Fruit fly (Drosophila melanogaster) whole organism, adult: ENCODE measurements around the gene CAH9.

Source experiments
- CG11617 ChIP-seq: fragments of 200-800 bp; sonication (Bioruptor generic); optimal IDR thresholded peaks from 2 replicates; lab custom pipeline; 2017; ENCODE audit warnings: mild to moderate bottlenecking, missing biosample characterization, missing genetic modification reagents, missing genetic modification characterization
- CG12768 ChIP-seq: fragments of 200-800 bp; sonication (Bioruptor generic); optimal IDR thresholded peaks from 2 replicates; lab custom pipeline; 2017; ENCODE audit warnings: missing biosample characterization, missing genetic modification characterization, mild to moderate bottlenecking, moderate library complexity, missing genetic modification reagents
- CG14711 ChIP-seq: fragments of 200-800 bp; sonication (Bioruptor generic); optimal IDR thresholded peaks from 2 replicates; lab custom pipeline; 2018; ENCODE audit warnings: missing biosample characterization, mild to moderate bottlenecking, missing genetic modification characterization, moderate library complexity
- CG33017 ChIP-seq: fragments of 200-800 bp; sonication (Bioruptor generic); optimal IDR thresholded peaks from 2 replicates; lab custom pipeline; 2018; ENCODE audit warnings: missing biosample characterization, mild to moderate bottlenecking, missing genetic modification characterization, moderate library complexity
- CG7045 ChIP-seq: fragments of 200-800 bp; sonication (Bioruptor generic); optimal IDR thresholded peaks from 2 replicates; lab custom pipeline; 2017; ENCODE audit warnings: missing biosample characterization, mild to moderate bottlenecking, missing genetic modification characterization
- Crg-1 ChIP-seq: fragments of 200-800 bp; sonication (Bioruptor generic); optimal IDR thresholded peaks from 2 replicates; lab custom pipeline; 2016; ENCODE audit warnings: missing biosample characterization, missing genetic modification characterization
- bab1 ChIP-seq: fragments of 200-800 bp; sonication (Bioruptor generic); optimal IDR thresholded peaks from 3 replicates; lab custom pipeline; 2019; ENCODE audit warnings: missing biosample characterization, mild to moderate bottlenecking, missing genetic modification characterization, moderate library complexity
- cic ChIP-seq: fragments of 200-800 bp; sonication (Bioruptor generic); optimal IDR thresholded peaks from 2 replicates; lab custom pipeline; 2017; ENCODE audit warnings: missing biosample characterization, mild to moderate bottlenecking, missing genetic modification characterization, moderate library complexity
- cnc ChIP-seq, 2 experiments: fragments of >200 bp; optimal IDR thresholded peaks; 2 replicates each; lab custom pipeline; 2017
- ovo ChIP-seq: fragments of 200-800 bp; sonication (Bioruptor generic); optimal IDR thresholded peaks from 2 replicates; lab custom pipeline; 2016; ENCODE audit warnings: missing biosample characterization, missing genetic modification characterization
- pad ChIP-seq: fragments of 200-800 bp; sonication (Bioruptor generic); optimal IDR thresholded peaks from 3 replicates; lab custom pipeline; 2017; ENCODE audit warnings: missing biosample characterization, missing genetic modification characterization, mild to moderate bottlenecking, moderate library complexity, missing genetic modification reagents

- TF ChIP-seq cnc (optimal IDR thresholded peaks at IDR 0.05; lab: Kevin White, UChicago), result no peak
- TF ChIP-seq cic (GFP tag; lab: Kevin White, UChicago), result no peak
- no peak for TF ChIP-seq bab1 (GFP tag; lab: Kevin White, UChicago)
- no peak for TF ChIP-seq CG14711 (tag; lab: Kevin White, UChicago)
- no peak for TF ChIP-seq CG11617 (GFP tag; lab: Kevin White, UChicago)
- no peak for TF ChIP-seq CG12768
- no peak for TF ChIP-seq CG7045 (GFP tag; lab: Kevin White, UChicago)
- no peak for TF ChIP-seq CG33017
- no peak for TF ChIP-seq pad (GFP tag; lab: Kevin White, UChicago)
- TF ChIP-seq ovo (GFP tag; lab: Kevin White, UChicago), result no peak
- TF ChIP-seq Crg-1 (GFP tag; lab: Kevin White, UChicago), result no peak
Measured at dm6 chr3R:27106134-27106694, at the start of gene CAH9.
